Fruit fly (Drosophila melanogaster) whole organism: Measurements from ENCODE around the gene CAH7.

Source experiments
- pan ChIP-seq: fragments of >200 bp; optimal IDR thresholded peaks from 2 replicates; lab custom pipeline; 2017
- psq ChIP-seq: fragments of >200 bp; optimal IDR thresholded peaks from 2 replicates; lab custom pipeline; 2017
- usp ChIP-seq: fragments of >200 bp; optimal IDR thresholded peaks from 2 replicates; lab custom pipeline; 2017; ENCODE audit warnings: missing biosample characterization, missing genetic modification characterization, mixed read lengths

DNA sequence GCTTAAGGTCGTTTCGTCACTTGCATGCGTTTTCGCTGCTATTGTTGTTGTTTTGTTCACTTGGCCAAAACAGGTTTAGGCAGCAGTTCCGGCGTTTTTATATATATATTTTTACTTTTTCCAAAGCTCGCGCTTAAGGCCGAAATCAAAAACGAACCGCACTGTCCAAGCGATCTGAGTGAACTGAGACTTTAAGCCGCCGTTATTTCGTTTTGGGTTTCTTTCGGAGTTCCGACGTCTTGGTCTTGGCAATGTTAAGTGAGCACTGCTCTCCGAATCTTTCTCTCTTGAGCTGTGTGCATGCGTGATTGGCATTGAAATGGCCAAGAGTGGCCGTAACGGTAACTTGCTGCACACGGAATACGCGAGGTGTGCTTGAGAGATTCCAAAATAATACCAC is 13.4 kb downstream of the CAH7 start, which contains the start of gene knk:
- TF ChIP-seq psq (lab: Kevin White, UChicago) (no peak), pan (lab: Kevin White, UChicago) (no peak), usp (no peak)
